Fruit fly (Drosophila melanogaster) whole organism, wandering third instar larva: ENCODE results near the gene CG7953.

ENCODE experiments used
- Abd-B ChIP-seq: fragments of >200 bp; optimal IDR thresholded peaks from 2 replicates; lab custom pipeline; 2017; ENCODE audit warnings: missing biosample characterization, missing genetic modification characterization
- CG32264 ChIP-seq: fragments of 200-800 bp; sonication (Bioruptor generic); optimal IDR thresholded peaks from 2 replicates; lab custom pipeline; 2016; ENCODE audit warnings: missing biosample characterization, missing genetic modification characterization
- CG9705 ChIP-seq: fragments of 200-800 bp; sonication (Bioruptor generic); optimal IDR thresholded peaks from 2 replicates; lab custom pipeline; 2018; ENCODE audit warnings: missing biosample characterization, mild to moderate bottlenecking, missing genetic modification characterization
- GATAd ChIP-seq: sonication (Bioruptor generic); optimal IDR thresholded peaks from 2 replicates; lab custom pipeline; 2016; ENCODE audit warnings: missing biosample characterization, missing genetic modification characterization
- HLH106 ChIP-seq: fragments of 200-800 bp; optimal IDR thresholded peaks from 3 replicates; lab custom pipeline; 2019; ENCODE audit warnings: missing biosample characterization, mild to moderate bottlenecking, missing genetic modification characterization, moderate library complexity
- Hnf4 ChIP-seq: fragments of 200-800 bp; sonication (Bioruptor generic); optimal IDR thresholded peaks from 2 replicates; lab custom pipeline; 2016; ENCODE audit warnings: missing biosample characterization, mild to moderate bottlenecking, missing genetic modification characterization
- Hr83 ChIP-seq: fragments of 200-300 bp; sonication (Bioruptor generic); optimal IDR thresholded peaks from 2 replicates; lab custom pipeline; 2016; ENCODE audit warnings: missing biosample characterization, mild to moderate bottlenecking, missing genetic modification characterization, moderate library complexity; ENCODE audit not compliant: poor library complexity, severe bottlenecking
- Jra ChIP-seq: sonication (Bioruptor generic); optimal IDR thresholded peaks from 2 replicates; lab custom pipeline; 2016; ENCODE audit warnings: missing biosample characterization, missing genetic modification characterization
- Myc ChIP-seq: fragments of >200 bp; optimal IDR thresholded peaks from 2 replicates; lab custom pipeline; 2017
- N ChIP-seq: fragments of >200 bp; optimal IDR thresholded peaks from 2 replicates; lab custom pipeline; 2018; ENCODE audit warnings: missing biosample characterization, missing external identifiers, missing genetic modification characterization
- OdsH ChIP-seq: fragments of 200-800 bp; sonication (Bioruptor generic); optimal IDR thresholded peaks from 2 replicates; lab custom pipeline; 2016; ENCODE audit warnings: missing biosample characterization, mild to moderate bottlenecking, missing genetic modification characterization
- Rel ChIP-seq, 2 experiments: fragments of 200-800 bp; sonication (Bioruptor generic) in 1 of 2; optimal IDR thresholded peaks; 2 replicates in 1 of 2; 3 replicates in 1 of 2; lab custom pipeline; 2016 to 2019; ENCODE audit warnings: mild to moderate bottlenecking in 2 of 2, missing biosample characterization in 2 of 2, missing genetic modification characterization in 2 of 2, moderate library complexity in 1 of 2
- Sp1 ChIP-seq: fragments of 200-800 bp; sonication (Bioruptor generic); optimal IDR thresholded peaks from 3 replicates; lab custom pipeline; 2019; ENCODE audit warnings: missing biosample characterization, mild to moderate bottlenecking, missing genetic modification characterization, moderate library complexity
- br ChIP-seq: fragments of 200-800 bp; sonication (Bioruptor generic); optimal IDR thresholded peaks from 2 replicates; lab custom pipeline; 2016; ENCODE audit warnings: missing biosample characterization, missing genetic modification characterization
- brk ChIP-seq: fragments of 200-800 bp; sonication (Bioruptor generic); optimal IDR thresholded peaks from 2 replicates; lab custom pipeline; 2016; ENCODE audit warnings: missing biosample characterization, mild to moderate bottlenecking, missing genetic modification characterization
- dl ChIP-seq, 2 experiments: fragments of 175-275, 200-275 bp in 1 of 2; fragments of 200-275 bp in 1 of 2; sonication (Bioruptor generic); optimal IDR thresholded peaks; lab custom pipeline; 2018; ENCODE audit warnings: mild to moderate bottlenecking in 2 of 2, missing biosample characterization in 2 of 2, missing genetic modification characterization in 2 of 2, moderate library complexity in 2 of 2; ENCODE audit not compliant: partially characterized antibody in 2 of 2, insufficient read depth in 1 of 2
- dmrt93B ChIP-seq: fragments of 200-800 bp; sonication (Bioruptor generic); optimal IDR thresholded peaks from 2 replicates; lab custom pipeline; 2018; ENCODE audit warnings: missing biosample characterization, mild to moderate bottlenecking, missing genetic modification characterization
- dsf ChIP-seq: sonication (Bioruptor generic); optimal IDR thresholded peaks from 2 replicates; lab custom pipeline; 2016; ENCODE audit warnings: missing biosample characterization, missing genetic modification characterization, borderline replicate concordance
- ey ChIP-seq: fragments of 200-800 bp; sonication (Bioruptor generic); optimal IDR thresholded peaks from 2 replicates; lab custom pipeline; 2016; ENCODE audit warnings: missing biosample characterization, missing genetic modification characterization
- foxo ChIP-seq, 2 experiments: fragments of 200-800 bp; sonication (Bioruptor generic); optimal IDR thresholded peaks; 2 replicates in 1 of 2; 3 replicates in 1 of 2; lab custom pipeline; 2016 to 2017; ENCODE audit warnings: missing biosample characterization in 2 of 2, missing genetic modification characterization in 2 of 2
- fru ChIP-seq: fragments of 200-800 bp; sonication (Bioruptor generic); optimal IDR thresholded peaks from 3 replicates; lab custom pipeline; 2016; ENCODE audit warnings: missing biosample characterization, mild to moderate bottlenecking, missing genetic modification characterization
- h ChIP-seq: fragments of 200-800 bp; sonication (Bioruptor generic); optimal IDR thresholded peaks from 3 replicates; lab custom pipeline; 2016; ENCODE audit warnings: missing biosample characterization, mild to moderate bottlenecking, missing genetic modification characterization
- jim ChIP-seq: fragments of 175-275, 200-325 bp; sonication (Bioruptor generic); optimal IDR thresholded peaks from 2 replicates; lab custom pipeline; 2016; ENCODE audit warnings: missing biosample characterization, mild to moderate bottlenecking, missing genetic modification characterization
- lola ChIP-seq: fragments of >200 bp; optimal IDR thresholded peaks from 2 replicates; lab custom pipeline; 2017; ENCODE audit warnings: missing biosample characterization, missing genetic modification characterization
- pan ChIP-seq: fragments of >200 bp; optimal IDR thresholded peaks from 2 replicates; lab custom pipeline; 2017
- psq ChIP-seq: fragments of 200-800 bp; sonication (Bioruptor generic); optimal IDR thresholded peaks from 3 replicates; lab custom pipeline; 2017; ENCODE audit warnings: missing biosample characterization, mild to moderate bottlenecking, missing genetic modification characterization, moderate library complexity
- rgr ChIP-seq: fragments of 200-800 bp; sonication (Bioruptor generic); optimal IDR thresholded peaks from 3 replicates; lab custom pipeline; 2016; ENCODE audit warnings: missing biosample characterization, mild to moderate bottlenecking, missing genetic modification characterization
- sage ChIP-seq: fragments of 200-800 bp; sonication (Bioruptor generic); optimal IDR thresholded peaks from 2 replicates; lab custom pipeline; 2016; ENCODE audit warnings: missing biosample characterization, mild to moderate bottlenecking, missing genetic modification characterization
- tai ChIP-seq: sonication (Bioruptor generic); optimal IDR thresholded peaks from 2 replicates; lab custom pipeline; 2016; ENCODE audit warnings: missing biosample characterization, missing genetic modification characterization
- usp ChIP-seq: fragments of >200 bp; optimal IDR thresholded peaks from 2 replicates; lab custom pipeline; 2017; ENCODE audit warnings: missing biosample characterization, missing genetic modification characterization

The CG7953 gene

DNA sequence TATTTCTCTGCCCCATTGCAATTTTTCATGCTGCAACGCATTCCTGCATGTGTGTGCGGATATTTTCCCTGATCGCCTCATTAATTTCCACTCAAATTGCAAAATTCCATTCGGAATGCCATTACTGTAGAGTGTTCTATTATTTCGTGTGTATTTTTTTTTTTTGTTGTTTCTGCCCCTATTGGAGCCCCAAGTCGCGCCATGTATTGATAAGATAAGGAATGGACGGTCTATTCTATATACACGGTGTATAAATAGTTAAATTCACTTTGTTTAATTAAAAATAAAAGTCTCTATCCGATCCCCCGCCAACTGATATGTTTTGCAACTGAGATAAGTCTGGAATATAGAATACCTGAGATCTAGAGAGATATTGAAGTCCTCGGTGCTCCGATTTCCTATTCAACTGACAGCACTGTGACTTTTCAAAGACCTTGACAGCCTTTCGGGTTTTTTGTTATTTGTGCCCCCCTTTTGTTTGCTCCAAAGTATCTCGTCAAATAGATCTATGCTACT lies 33.7 kb downstream of the CG7953 start:
- no peak for TF ChIP-seq fru (GFP tag; lab: Kevin White, UChicago)
- TF ChIP-seq Rel (GFP tag; optimal IDR thresholded peaks at IDR 0.05; lab: Kevin White, UChicago): no peak
- peak; percentile 34 for TF ChIP-seq Rel (tag; optimal IDR thresholded peaks at IDR 0.05; lab: Kevin White, UChicago)
- TF ChIP-seq, all 38 proteins: peak for 1

DNA sequence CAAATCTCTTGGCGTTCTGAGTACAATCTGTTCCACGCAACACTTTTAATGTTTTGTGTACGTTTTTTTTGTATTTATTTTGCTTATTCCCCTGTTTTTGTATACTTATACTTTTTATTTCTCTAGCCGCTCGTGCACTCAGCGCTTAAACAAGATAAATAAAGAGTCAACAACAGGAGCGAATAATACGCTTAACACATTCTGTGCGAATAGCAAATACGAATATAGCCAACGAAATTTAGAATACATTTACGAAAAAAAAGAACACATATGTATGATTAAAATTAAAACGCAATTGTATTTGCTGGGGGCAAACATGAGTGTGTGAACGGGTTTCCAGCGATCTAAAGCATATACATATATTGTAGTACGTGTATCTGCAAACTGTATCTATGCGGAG lies 34.2 kb downstream of the CG7953 start:
- TF ChIP-seq lola (GFP tag; lab: Kevin White, UChicago): no peak
- no peak for TF ChIP-seq dl (GFP tag; optimal IDR thresholded peaks at IDR 0.05; lab: Kevin White, UChicago; ENCODE audit: insufficient read depth in 1 of 2, partially characterized antibody in 2 of 2)
- peak; percentile 26 for TF ChIP-seq psq (GFP tag; lab: Kevin White, UChicago)
- peak; percentile 76 for TF ChIP-seq Hnf4 (GFP tag; lab: Kevin White, UChicago)
- peak; percentile 44 for TF ChIP-seq CG32264 (GFP tag; lab: Kevin White, UChicago)
- peak; percentile 22 for TF ChIP-seq CG9705 (GFP tag; lab: Kevin White, UChicago)
- TF ChIP-seq HLH106 (tag; lab: Kevin White, UChicago): peak; percentile 10
- peak; percentile 48 for TF ChIP-seq brk (GFP tag; lab: Kevin White, UChicago)
- peak; percentile 10 for TF ChIP-seq GATAd (GFP tag; lab: Kevin White, UChicago)
- peak; percentile 78 for TF ChIP-seq h
- peak; percentile 22 for TF ChIP-seq dsf (GFP tag; lab: Kevin White, UChicago)
- TF ChIP-seq Sp1 (GFP tag; lab: Kevin White, UChicago): peak; percentile 29
- peak; percentile 56 for TF ChIP-seq OdsH (GFP tag; lab: Kevin White, UChicago)
- no peak for TF ChIP-seq sage (GFP tag; lab: Kevin White, UChicago)
- peak; percentile 79 for TF ChIP-seq Hr83 (GFP tag; lab: Kevin White, UChicago)
- TF ChIP-seq dmrt93B (GFP tag; lab: Kevin White, UChicago): peak; percentile 26
- TF ChIP-seq Abd-B (GFP tag; lab: Kevin White, UChicago): no peak
- TF ChIP-seq tai (GFP tag; lab: Kevin White, UChicago): peak; percentile 54
- no peak for TF ChIP-seq fru (GFP tag; lab: Kevin White, UChicago)
- no peak for TF ChIP-seq Rel (GFP tag; optimal IDR thresholded peaks at IDR 0.05; lab: Kevin White, UChicago)
- no peak for TF ChIP-seq Rel (tag; optimal IDR thresholded peaks at IDR 0.05; lab: Kevin White, UChicago)
- TF ChIP-seq pan (lab: Kevin White, UChicago): no peak
- TF ChIP-seq rgr (GFP tag; lab: Kevin White, UChicago): peak; percentile 80
- peak; percentile 48 for TF ChIP-seq Jra (GFP tag; lab: Kevin White, UChicago)
- TF ChIP-seq Myc (lab: Kevin White, UChicago): no peak
- TF ChIP-seq ey: peak; percentile 4
- peak; percentile 29 for TF ChIP-seq br (GFP tag; lab: Kevin White, UChicago)
- TF ChIP-seq, all 38 proteins: peak for 18

- TF ChIP-seq Abd-B (GFP tag; lab: Kevin White, UChicago) (no peak), N (GFP tag; lab: Kevin White, UChicago) (no peak), CG9705 (GFP tag; lab: Kevin White, UChicago) (no peak), tai (GFP tag; lab: Kevin White, UChicago) (no peak), Sp1 (GFP tag; lab: Kevin White, UChicago) (no peak), dsf (GFP tag; lab: Kevin White, UChicago) (no peak), Rel (GFP tag; optimal IDR thresholded peaks at IDR 0.05; lab: Kevin White, UChicago) (no peak), Rel (tag; optimal IDR thresholded peaks at IDR 0.05; lab: Kevin White, UChicago) (no peak), lola (GFP tag; lab: Kevin White, UChicago) (no peak), foxo (GFP tag; optimal IDR thresholded peaks at IDR 0.05; lab: Kevin White, UChicago) (no peak)
Observed at dm6 chr2L:13884063-13884656, 36.4 kb downstream of the CG7953 start.

DNA sequence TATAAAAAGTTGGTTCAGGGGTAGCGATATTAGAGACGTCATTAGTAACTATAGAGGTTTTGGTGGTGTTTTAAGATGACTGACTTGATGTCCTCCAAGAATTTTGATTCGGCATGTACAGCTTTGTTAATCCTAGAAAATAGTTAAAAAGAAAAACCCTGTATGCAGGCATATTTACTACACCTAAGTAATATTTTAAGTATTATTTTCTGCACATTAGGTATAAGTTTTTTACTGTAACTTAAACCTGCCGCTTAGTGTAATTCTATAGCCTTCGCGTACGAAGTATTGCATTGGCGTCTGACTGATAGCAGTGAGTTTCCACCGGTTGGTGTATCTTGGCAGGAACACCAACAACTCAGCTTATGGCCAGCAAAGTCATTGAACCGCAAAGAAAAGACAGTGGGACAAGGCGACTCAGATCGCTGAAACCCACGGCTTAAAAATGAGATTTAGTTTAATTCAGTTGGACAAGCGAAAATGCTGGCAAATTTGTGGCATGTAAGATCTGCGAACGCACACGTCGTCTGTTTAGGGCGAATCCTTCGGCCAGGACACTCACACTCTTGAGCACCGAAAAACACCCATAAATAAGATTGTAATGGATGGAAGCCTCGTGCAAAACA lies 37.1 kb downstream of the CG7953 start:
- TF ChIP-seq jim (GFP tag; lab: Kevin White, UChicago) (no peak), br (GFP tag; lab: Kevin White, UChicago) (peak; percentile 4), fru (GFP tag; lab: Kevin White, UChicago) (peak; percentile 20), foxo (GFP tag; optimal IDR thresholded peaks at IDR 0.05; lab: Kevin White, UChicago) (peak in 1 of 2 experiments; percentile 40), h (peak; percentile 4), usp (no peak), psq (GFP tag; lab: Kevin White, UChicago) (peak; percentile 3)
